Worm (Caenorhabditis elegans): ENCODE data around the gene H06A10.1.

ce11 chrX:13550890-13551289 is 43.6 kb downstream of the H06A10.1 start, which contains the start of gene odr-1:
- TF ChIP-seq ztf-11 (tag; optimal IDR thresholded peaks at IDR 0.05) (no peak), nhr-102 (tag; optimal IDR thresholded peaks at IDR 0.05) (no peak), snpc-4 (tag; optimal IDR thresholded peaks at IDR 0.05) (no peak), set-16 (GFP tag; IDR thresholded peaks at IDR 0.05) (no peak), nhr-48 (tag; optimal IDR thresholded peaks at IDR 0.05) (no peak), fos-1 (tag; optimal IDR thresholded peaks at IDR 0.05) (no peak)
